Worm (Caenorhabditis elegans) whole organism, young adult: Measurements from ENCODE around the gene srbc-10.

Experiments used
- gei-17 ChIP-seq: fragments of 200-800 bp; sonication (Bioruptor generic); optimal IDR thresholded peaks from 2 replicates; lab custom pipeline; 2018; ENCODE audit warnings: mild to moderate bottlenecking, missing genetic modification characterization, missing compliant biosample characterization
- hlh-12 ChIP-seq: sonication (generic microtip); optimal IDR thresholded peaks from 2 replicates; lab custom pipeline; 2016; ENCODE audit warnings: missing genetic modification characterization, missing compliant biosample characterization
- rec-8 ChIP-seq, 2 experiments: sonication (generic microtip); optimal IDR thresholded peaks; 2 replicates each; lab custom pipeline; 2016; ENCODE audit warnings: mild to moderate bottlenecking in 2 of 2, missing genetic modification characterization in 2 of 2, missing genetic modification reagents in 2 of 2, missing genotype in 2 of 2, missing biosample characterization in 1 of 2, missing compliant biosample characterization in 1 of 2, moderate library complexity in 1 of 2
- sptf-2 ChIP-seq: fragments of 200-800 bp; sonication (Bioruptor generic); optimal IDR thresholded peaks from 2 replicates; lab custom pipeline; 2018; ENCODE audit warnings: mild to moderate bottlenecking, missing genetic modification characterization, missing compliant biosample characterization

ce11 chrV:7495189-7495588 is 2.4 kb upstream of the srbc-10 start, which contains the start of gene srbc-11:
- no peak for TF ChIP-seq hlh-12 (tag; lab: Kevin White, UChicago)
- TF ChIP-seq rec-8 (tag; optimal IDR thresholded peaks at IDR 0.05; lab: Kevin White, UChicago) = no peak
- no peak for TF ChIP-seq gei-17
- TF ChIP-seq sptf-2 = no peak
